Fruit fly (Drosophila melanogaster): ENCODE results near the gene Gapdh2.

DNA sequence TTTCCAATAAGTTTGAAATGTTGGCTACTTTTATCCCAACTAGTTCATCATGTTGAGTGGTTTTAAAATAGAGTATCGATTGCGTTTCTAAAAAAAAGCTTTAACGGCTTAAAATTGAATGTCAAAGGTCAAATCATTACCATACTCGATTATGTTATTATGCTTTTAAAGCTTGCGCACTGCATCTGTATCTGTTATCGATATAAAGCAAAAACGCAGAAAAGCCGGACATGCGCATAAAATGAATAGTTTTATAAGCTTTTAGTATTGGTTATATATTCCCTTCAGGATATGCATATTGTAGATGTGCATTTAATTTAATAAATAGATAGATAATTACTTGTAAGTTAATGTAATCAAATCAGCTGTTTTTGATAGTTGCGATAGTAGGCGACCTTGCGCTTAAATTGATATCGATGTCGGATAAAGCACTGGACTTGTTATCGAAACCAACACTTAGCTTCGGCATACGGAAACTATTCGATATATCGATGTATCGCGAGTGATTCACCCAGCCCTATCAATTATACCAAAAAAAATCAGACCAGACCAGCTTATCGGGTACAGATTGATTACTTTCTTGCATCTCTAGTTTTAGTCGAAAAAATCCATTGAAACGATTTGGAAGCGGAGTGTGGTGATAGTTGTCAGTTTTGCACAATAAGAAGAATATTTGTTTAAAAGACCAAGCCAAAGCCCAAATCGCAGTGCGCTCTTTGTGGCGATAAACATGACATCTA, 23.8 kb downstream of the Gapdh2 start, which contains the start of gene shi:
- TF ChIP-seq usp (GFP tag; optimal IDR thresholded peaks at IDR 0.05) (no peak), Dll (optimal IDR thresholded peaks at IDR 0.05) (no peak), pan (optimal IDR thresholded peaks at IDR 0.05) (no peak), CG8478 (optimal IDR thresholded peaks at IDR 0.05) (no peak), psq (optimal IDR thresholded peaks at IDR 0.05) (no peak)

All from whole organism.